Worm (Caenorhabditis elegans) whole organism, L4 larva: ENCODE measurements around the gene B0001.7.
A peak's percentile ranks its signal among the peaks of the same experiment; 100 is the strongest.

ENCODE experiments used
- D1046.2 ChIP-seq: fragments of 200-800 bp; sonication (Bioruptor generic); IDR thresholded peaks from 2 replicates; pipeline ENCODE4 v1.3.6; 2022; ENCODE audit warnings: missing genetic modification characterization, missing compliant biosample characterization
- F10B5.3 ChIP-seq: sonication (generic microtip); optimal IDR thresholded peaks from 2 replicates; lab custom pipeline; 2016; ENCODE audit warnings: mild to moderate bottlenecking, missing genetic modification characterization, missing compliant biosample characterization
- F44E2.7 ChIP-seq: fragments of 200-800 bp; sonication (Bioruptor generic); IDR thresholded peaks from 2 replicates; pipeline ENCODE4 v2.1.2; 2022; ENCODE audit warnings: missing genetic modification characterization, missing compliant biosample characterization
- F49E8.2 ChIP-seq: sonication (generic microtip); optimal IDR thresholded peaks from 2 replicates; lab custom pipeline; 2016; ENCODE audit warnings: missing compliant biosample characterization, mild to moderate bottlenecking, missing genetic modification characterization, borderline replicate concordance
- Y48G9A.11 ChIP-seq: fragments of 200-800 bp; sonication (Bioruptor generic); IDR thresholded peaks from 2 replicates; pipeline ENCODE4 v1.3.6; 2022; ENCODE audit warnings: missing genetic modification reagents, missing genetic modification characterization, missing compliant biosample characterization
- aha-1 ChIP-seq: fragments of 150-350 bp; peaks from one replicate; lab custom pipeline; 2014; ENCODE audit warnings: missing biosample characterization, missing genetic modification characterization
- ama-1 ChIP-seq: fragments of 150-350 bp; optimal IDR thresholded peaks from 2 replicates; lab custom pipeline; 2014; ENCODE audit warnings: inconsistent platforms, mixed read lengths
- arid-1 ChIP-seq: fragments of 200-800 bp; sonication (Bioruptor generic); conservative IDR thresholded peaks from 2 replicates; pipeline ENCODE4 v1.3.6; 2022; ENCODE audit warnings: missing genetic modification reagents, missing genetic modification characterization, missing compliant biosample characterization
- ceh-62 ChIP-seq: sonication (generic microtip); optimal IDR thresholded peaks from 2 replicates; lab custom pipeline; 2017; ENCODE audit warnings: missing biosample characterization, missing genetic modification characterization
- ces-1 ChIP-seq: fragments of 150-350 bp; sonication (generic microtip); optimal IDR thresholded peaks from 4 replicates; lab custom pipeline; 2014; ENCODE audit warnings: missing biosample characterization, missing genetic modification reagents, missing genetic modification characterization
- daf-16 ChIP-seq, 3 experiments: sonication (generic microtip); optimal IDR thresholded peaks; 2 replicates each; lab custom pipeline; 2016 to 2017; ENCODE audit warnings: missing genetic modification characterization in 3 of 3, missing genetic modification reagents in 3 of 3, mild to moderate bottlenecking in 2 of 3, missing compliant biosample characterization in 2 of 3, missing biosample characterization in 1 of 3, moderate library complexity in 1 of 3
- daf-8 ChIP-seq: fragments of 200-800 bp; sonication (Bioruptor generic); IDR thresholded peaks from 2 replicates; pipeline ENCODE4 v1.3.6; 2022; ENCODE audit warnings: missing genetic modification characterization, missing compliant biosample characterization
- dpl-1 ChIP-seq: fragments of 150-350 bp; optimal IDR thresholded peaks from 2 replicates; lab custom pipeline; 2014; ENCODE audit warnings: missing biosample characterization, missing genetic modification reagents, missing genetic modification characterization
- duxl-1 ChIP-seq: sonication (generic microtip); optimal IDR thresholded peaks from 2 replicates; lab custom pipeline; 2016; ENCODE audit warnings: mild to moderate bottlenecking, missing genetic modification characterization, moderate library complexity, missing compliant biosample characterization; ENCODE audit not compliant: poor library complexity
- fkh-10 ChIP-seq: fragments of 150-350 bp; optimal IDR thresholded peaks from 2 replicates; lab custom pipeline; 2014; ENCODE audit warnings: missing biosample characterization, missing genetic modification reagents, missing genetic modification characterization
- fos-1 ChIP-seq: fragments of 150-350 bp; optimal IDR thresholded peaks from 2 replicates; lab custom pipeline; 2014; ENCODE audit warnings: missing biosample characterization, missing genetic modification characterization
- hlh-11 ChIP-seq: fragments of 200-800 bp; sonication (Bioruptor generic); optimal IDR thresholded peaks from 2 replicates; lab custom pipeline; 2018; ENCODE audit warnings: mild to moderate bottlenecking, missing genetic modification characterization, missing compliant biosample characterization
- hlh-30 ChIP-seq: sonication (generic microtip); optimal IDR thresholded peaks from 2 replicates; lab custom pipeline; 2017; ENCODE audit warnings: antibody characterized with exemption, mild to moderate bottlenecking, missing genetic modification characterization, missing compliant biosample characterization; ENCODE audit not compliant: insufficient read depth
- lin-1 ChIP-seq: fragments of 200-800 bp; sonication (Bioruptor generic); IDR thresholded peaks from 2 replicates; pipeline ENCODE4 v1.3.6; 2022; ENCODE audit warnings: missing genetic modification reagents, missing genetic modification characterization, missing compliant biosample characterization
- lin-13 ChIP-seq: fragments of 150-350 bp; optimal IDR thresholded peaks from 2 replicates; lab custom pipeline; 2014; ENCODE audit warnings: missing biosample characterization, missing genetic modification reagents, missing genetic modification characterization
- lin-39 ChIP-seq: fragments of 150-350 bp; optimal IDR thresholded peaks from 2 replicates; lab custom pipeline; 2014; ENCODE audit warnings: missing biosample characterization, missing genetic modification reagents, missing genetic modification characterization
- lsy-2 ChIP-seq, 2 experiments: fragments of 150-350 bp in 1 of 2; sonication (generic microtip) in 1 of 2; optimal IDR thresholded peaks; 2 replicates each; lab custom pipeline; 2014 to 2017; ENCODE audit warnings: missing biosample characterization in 2 of 2, missing genetic modification characterization in 2 of 2
- mdl-1 ChIP-seq, 2 experiments: fragments of 150-350 bp in 1 of 2; sonication (generic microtip) in 1 of 2; optimal IDR thresholded peaks; 2 replicates each; lab custom pipeline; 2014 to 2017; ENCODE audit warnings: missing biosample characterization in 2 of 2, missing genetic modification characterization in 2 of 2
- mep-1 ChIP-seq: fragments of 150-350 bp; sonication (generic microtip); optimal IDR thresholded peaks from 3 replicates; lab custom pipeline; 2014; ENCODE audit warnings: missing biosample characterization, missing genetic modification characterization
- mes-2 ChIP-seq: sonication (generic microtip); optimal IDR thresholded peaks from 2 replicates; lab custom pipeline; 2016; ENCODE audit warnings: missing genotype, mild to moderate bottlenecking, missing genetic modification characterization, missing compliant biosample characterization; ENCODE audit not compliant: poor library complexity, severe bottlenecking
- mxl-2 ChIP-seq: fragments of 200-800 bp; sonication (Bioruptor generic); conservative IDR thresholded peaks from 2 replicates; pipeline ENCODE4 v1.3.6; 2022; ENCODE audit warnings: missing genetic modification reagents, missing genetic modification characterization, missing compliant biosample characterization
- nhr-102 ChIP-seq: sonication (generic microtip); optimal IDR thresholded peaks from 2 replicates; lab custom pipeline; 2016; ENCODE audit warnings: mild to moderate bottlenecking, missing genetic modification characterization, moderate library complexity, missing compliant biosample characterization
- nhr-11 ChIP-seq: fragments of 150-350 bp; optimal IDR thresholded peaks from 2 replicates; lab custom pipeline; 2014; ENCODE audit warnings: missing biosample characterization, missing genetic modification characterization
- nhr-111 ChIP-seq: fragments of 200-800 bp; sonication (Bioruptor generic); optimal IDR thresholded peaks from 2 replicates; lab custom pipeline; 2018; ENCODE audit warnings: mild to moderate bottlenecking, missing genetic modification characterization, missing compliant biosample characterization
- nhr-6 ChIP-seq: fragments of 150-350 bp; optimal IDR thresholded peaks from 2 replicates; lab custom pipeline; 2014; ENCODE audit warnings: missing biosample characterization, missing genetic modification characterization
- php-3 ChIP-seq: fragments of 200-800 bp; sonication (Bioruptor generic); IDR thresholded peaks from 2 replicates; pipeline ENCODE4 v1.3.6; 2022; ENCODE audit warnings: missing genetic modification reagents, missing genetic modification characterization, missing compliant biosample characterization
- rbr-2 ChIP-seq: sonication (generic microtip); optimal IDR thresholded peaks from 2 replicates; lab custom pipeline; 2016; ENCODE audit warnings: missing genotype, missing genetic modification characterization, missing compliant biosample characterization
- saeg-2 ChIP-seq: fragments of 200-800 bp; sonication (Bioruptor generic); IDR thresholded peaks from 2 replicates; pipeline ENCODE4 v1.3.6; 2022; ENCODE audit warnings: missing genetic modification reagents, missing genetic modification characterization, missing compliant biosample characterization
- spr-1 ChIP-seq: sonication (generic microtip); optimal IDR thresholded peaks from 2 replicates; lab custom pipeline; 2016; ENCODE audit warnings: mild to moderate bottlenecking, missing genetic modification characterization, missing compliant biosample characterization
- spr-3 ChIP-seq: fragments of 200-800 bp; sonication (Bioruptor generic); optimal IDR thresholded peaks from 2 replicates; lab custom pipeline; 2018; ENCODE audit warnings: mild to moderate bottlenecking, missing genetic modification characterization, missing compliant biosample characterization
- unc-39 ChIP-seq: sonication (generic microtip); optimal IDR thresholded peaks from 2 replicates; lab custom pipeline; 2017; ENCODE audit warnings: missing biosample characterization, missing genetic modification characterization
- unc-62 ChIP-seq, 3 experiments: fragments of 150-350 bp in 1 of 3; sonication (generic microtip); optimal IDR thresholded peaks in 2 of 3; peaks in 1 of 3; 1 replicate in 1 of 3; 2 replicates in 2 of 3; lab custom pipeline; 2014 to 2017; ENCODE audit warnings: missing biosample characterization in 3 of 3, missing genetic modification characterization in 3 of 3, missing genetic modification reagents in 3 of 3, missing genotype in 1 of 3
- vab-7 ChIP-seq: fragments of 200-800 bp; sonication (Bioruptor generic); IDR thresholded peaks from 2 replicates; pipeline ENCODE4 v1.3.6; 2022; ENCODE audit warnings: missing genetic modification reagents, missing genetic modification characterization, missing compliant biosample characterization
- zag-1 ChIP-seq: fragments of 150-350 bp; optimal IDR thresholded peaks from 2 replicates; lab custom pipeline; 2014; ENCODE audit warnings: missing biosample characterization, missing genetic modification characterization

Gene B0001.7

ce11 chrIV:12121076-12121475 lies 33.0 kb downstream of the B0001.7 start, which contains the start of the genes ddb-1 and M18.6 (continued):
- TF ChIP-seq lin-1 (GFP tag; lab: Robert Waterston, UW) (no peak), vab-7 (GFP tag; lab: Robert Waterston, UW) (no peak), arid-1 (no peak), mes-2 (tag; lab: Kevin White, UChicago) (peak; percentile 48), saeg-2 (no peak), daf-8 (GFP tag; lab: Robert Waterston, UW) (no peak), F10B5.3 (tag; lab: Kevin White, UChicago) (no peak), spr-3 (no peak)

DNA sequence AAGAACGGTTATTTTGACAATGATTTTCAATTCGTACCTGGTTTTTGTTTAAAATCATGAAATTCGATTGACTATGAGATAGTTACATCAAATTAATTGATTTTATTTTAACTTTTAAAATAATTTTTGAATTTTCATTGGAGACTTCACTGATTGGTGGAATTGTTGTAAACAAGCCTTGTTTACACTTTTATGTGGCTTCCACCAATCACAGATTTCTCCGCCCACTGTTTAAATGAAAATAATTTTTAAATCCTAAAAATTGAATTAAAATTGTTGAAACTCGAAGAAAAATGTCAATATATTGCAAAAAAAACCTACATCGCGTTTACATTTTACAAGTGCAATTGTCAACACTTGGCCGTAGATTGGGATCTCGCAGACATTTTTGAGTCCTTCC lies 33.5 kb downstream of the B0001.7 start:
- peak; percentile 79 for TF ChIP-seq aha-1 (tag; lab: Kevin White, UChicago)
- TF ChIP-seq daf-16 (GFP tag; optimal IDR thresholded peaks at IDR 0.05; lab: Kevin White, UChicago), result no peak
- TF ChIP-seq daf-16 (tag; optimal IDR thresholded peaks at IDR 0.05; lab: Kevin White, UChicago), result no peak
- no peak for TF ChIP-seq php-3 (GFP tag; lab: Robert Waterston, UW)
- TF ChIP-seq nhr-6 (tag; lab: Kevin White, UChicago), result no peak
- no peak for TF ChIP-seq zag-1 (tag; lab: Kevin White, UChicago)
- TF ChIP-seq dpl-1, result no peak
- TF ChIP-seq Y48G9A.11 (GFP tag; lab: Robert Waterston, UW), result no peak

DNA sequence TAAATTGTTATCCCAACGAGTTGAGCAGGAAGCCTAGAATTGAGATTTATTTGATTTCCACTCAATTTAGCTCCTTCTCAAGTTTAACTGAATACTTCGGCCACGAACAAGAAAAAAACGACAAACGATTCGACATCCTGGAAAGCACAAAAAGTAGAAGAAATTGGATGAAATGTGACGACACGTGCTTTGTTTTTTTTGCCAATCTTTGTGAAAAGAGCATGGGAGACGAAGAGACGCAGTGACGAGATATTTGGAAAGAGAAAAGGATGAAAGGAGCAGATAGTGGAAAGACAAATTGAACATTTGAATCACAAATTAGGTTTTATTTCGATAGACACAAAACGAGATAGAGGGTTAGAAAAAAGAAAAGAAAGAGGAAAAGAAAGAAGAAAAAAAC lies 39.5 kb downstream of the B0001.7 start:
- TF ChIP-seq D1046.2 (GFP tag; lab: Robert Waterston, UW) (no peak), hlh-30 (tag; lab: Kevin White, UChicago) (peak; percentile 34), ces-1 (peak; percentile 28), fkh-10 (peak; percentile 50), rbr-2 (tag; lab: Kevin White, UChicago) (peak; percentile 6), saeg-2 (no peak), mxl-2 (GFP tag; lab: Robert Waterston, UW) (no peak), ama-1 (lab: Kevin White, UChicago) (peak; percentile 29), lsy-2 (tag; optimal IDR thresholded peaks at IDR 0.05; lab: Kevin White, UChicago) (peak in 1 of 2 experiments; percentile 32), mdl-1 (tag; optimal IDR thresholded peaks at IDR 0.05; lab: Kevin White, UChicago) (peak in 1 of 2 experiments; percentile 24), mep-1 (peak; percentile 17), fos-1 (tag; lab: Kevin White, UChicago) (no peak)

- TF ChIP-seq unc-39 (tag; lab: Kevin White, UChicago) (no peak), nhr-11 (tag; lab: Kevin White, UChicago) (no peak), lin-13 (GFP tag; lab: Kevin White, UChicago) (no peak), D1046.2 (GFP tag; lab: Robert Waterston, UW) (no peak), ceh-62 (no peak), duxl-1 (tag; lab: Kevin White, UChicago) (no peak), daf-16 (GFP tag; optimal IDR thresholded peaks at IDR 0.05; lab: Kevin White, UChicago) (peak in 1 of 2 experiments; percentile 21), daf-16 (tag; optimal IDR thresholded peaks at IDR 0.05; lab: Kevin White, UChicago) (no peak), lin-39 (tag; lab: Kevin White, UChicago) (no peak), nhr-111 (GFP tag; lab: Kevin White, UChicago) (no peak), lsy-2 (tag; optimal IDR thresholded peaks at IDR 0.05; lab: Kevin White, UChicago) (no peak), F44E2.7 (no peak), zag-1 (tag; lab: Kevin White, UChicago) (no peak), unc-62 (GFP tag; optimal IDR thresholded peaks at IDR 0.05 in 1 of 2; lab: Kevin White, UChicago) (peak in 1 of 2 experiments; percentile 10), unc-62 (tag; optimal IDR thresholded peaks at IDR 0.05; lab: Kevin White, UChicago) (no peak), mxl-2 (GFP tag; lab: Robert Waterston, UW) (no peak), spr-1 (tag; lab: Kevin White, UChicago) (no peak), hlh-11 (tag; lab: Kevin White, UChicago) (peak; percentile 42), nhr-102 (no peak), hlh-30 (tag; lab: Kevin White, UChicago) (peak; percentile 56), F49E8.2 (tag; lab: Kevin White, UChicago) (no peak), ces-1 (no peak)
- TF ChIP-seq, all 104 proteins: peak for 4
Observed at ce11 chrIV:12113056-12113455, 41.0 kb downstream of the B0001.7 start.
